Worm (Caenorhabditis elegans): ENCODE results near the gene wht-4.

Gene wht-4

ce11 chrII:3299457-3299856 lies 20.7 kb downstream of the wht-4 start, which contains the start of gene btb-22:
Gene btb-22 (plus strand): TSS chrII:3299757.
- TF ChIP-seq nfya-2 (GFP tag; IDR thresholded peaks at IDR 0.05) (no peak), nhr-27 (tag; optimal IDR thresholded peaks at IDR 0.05) (no peak), attf-6 (GFP tag; IDR thresholded peaks at IDR 0.05) (no peak), lin-40 (tag; optimal IDR thresholded peaks at IDR 0.05) (no peak), F23B12.7 (tag; optimal IDR thresholded peaks at IDR 0.05; ENCODE audit: insufficient read depth) (no peak), snpc-1.1 (tag; optimal IDR thresholded peaks at IDR 0.05; ENCODE audit: insufficient read depth) (no peak), let-526 (GFP tag; IDR thresholded peaks at IDR 0.05) (no peak), athp-1 (tag; optimal IDR thresholded peaks at IDR 0.05) (no peak), F22D6.2 (tag; optimal IDR thresholded peaks at IDR 0.05) (no peak), zim-3 (tag; optimal IDR thresholded peaks at IDR 0.05) (no peak), F39B2.1 (GFP tag; IDR thresholded peaks at IDR 0.05) (no peak), F55B11.4 (tag; optimal IDR thresholded peaks at IDR 0.05; ENCODE audit: borderline replicate concordance, insufficient read depth) (no peak), attf-3 (GFP tag; conservative IDR thresholded peaks at IDR 0.05) (no peak), F33H1.4 (GFP tag; IDR thresholded peaks at IDR 0.05) (no peak), B0019.2 (GFP tag; conservative IDR thresholded peaks at IDR 0.05) (no peak), Y95B8A.8 (GFP tag; IDR thresholded peaks at IDR 0.05) (no peak), nfyb-1 (GFP tag; IDR thresholded peaks at IDR 0.05) (no peak), akir-1 (GFP tag; optimal IDR thresholded peaks at IDR 0.05) (no peak)

- TF ChIP-seq let-607 (tag; optimal IDR thresholded peaks at IDR 0.05) (no peak), madf-8 (GFP tag; conservative IDR thresholded peaks at IDR 0.05) (no peak), rpc-1 (optimal IDR thresholded peaks at IDR 0.05) (no peak), rpc-1 (tag; optimal IDR thresholded peaks at IDR 0.05) (no peak), tlf-1 (GFP tag; optimal IDR thresholded peaks at IDR 0.05) (no peak), B0336.3 (GFP tag; IDR thresholded peaks at IDR 0.05) (no peak), ztf-3 (GFP tag; optimal IDR thresholded peaks at IDR 0.05) (no peak), F33H1.4 (GFP tag; IDR thresholded peaks at IDR 0.05) (no peak), akir-1 (GFP tag; optimal IDR thresholded peaks at IDR 0.05) (no peak), Y53G8AR.9 (GFP tag; conservative IDR thresholded peaks at IDR 0.05) (no peak), Y56A3A.18 (GFP tag; IDR thresholded peaks at IDR 0.05) (no peak), F23B12.7 (tag; optimal IDR thresholded peaks at IDR 0.05; ENCODE audit: insufficient read depth) (peak; percentile 53), attf-5 (GFP tag; optimal IDR thresholded peaks at IDR 0.05) (no peak), pbrm-1 (GFP tag; IDR thresholded peaks at IDR 0.05) (0 out of 2 replicates have a peak, but pooled peaks have one; percentile 35), dox-1 (GFP tag; IDR thresholded peaks at IDR 0.05) (no peak), cebp-1 (GFP tag; IDR thresholded peaks at IDR 0.05) (no peak), cebp-1 (tag; optimal IDR thresholded peaks at IDR 0.05) (peak; percentile 42), hmg-1.2 (GFP tag; IDR thresholded peaks at IDR 0.05) (0 out of 2 replicates have a peak, but pooled peaks have one; percentile 19), hlh-12 (tag; optimal IDR thresholded peaks at IDR 0.05) (no peak), ztf-18 (tag; optimal IDR thresholded peaks at IDR 0.05) (no peak), nhr-80 (tag; optimal IDR thresholded peaks at IDR 0.05) (peak; percentile 47), Y79H2A.3 (GFP tag; conservative IDR thresholded peaks at IDR 0.05) (no peak), snpc-1.3 (tag; optimal IDR thresholded peaks at IDR 0.05; ENCODE audit: insufficient read depth) (no peak), unc-62 (GFP tag; optimal IDR thresholded peaks at IDR 0.05) (no peak), F57A8.1 (GFP tag; optimal IDR thresholded peaks at IDR 0.05) (no peak), unc-130 (GFP tag; optimal IDR thresholded peaks at IDR 0.05) (no peak), D2030.7 (GFP tag; IDR thresholded peaks at IDR 0.05) (no peak), T26A5.8 (tag; optimal IDR thresholded peaks at IDR 0.05) (no peak), dpff-1 (tag; optimal IDR thresholded peaks at IDR 0.05) (no peak), B0261.1 (tag; optimal IDR thresholded peaks at IDR 0.05) (no peak), sptf-2 (GFP tag; optimal IDR thresholded peaks at IDR 0.05) (no peak), nfyb-1 (GFP tag; IDR thresholded peaks at IDR 0.05) (0 out of 2 replicates have a peak, but pooled peaks have one; percentile 33), cebp-2 (GFP tag; IDR thresholded peaks at IDR 0.05) (no peak), ceh-27 (GFP tag; optimal IDR thresholded peaks at IDR 0.05) (no peak)
These were observed 24.8 kb downstream of the wht-4 start for ce11 chrII:3303582-3303981.

All from whole organism, young adult.